Fruit fly (Drosophila melanogaster) Kc167 (cell line): ENCODE results near the gene twy.

Experiments
- insv ChIP-seq: fragments of >200 bp; optimal IDR thresholded peaks from 3 replicates; lab custom pipeline; 2018; ENCODE audit warnings: missing external identifiers
- psq ChIP-seq: fragments of >200 bp; optimal IDR thresholded peaks from 2 replicates; lab custom pipeline; 2017; ENCODE audit warnings: missing external identifiers
- ttk ChIP-seq: sonication (Bioruptor generic); optimal IDR thresholded peaks from 2 replicates; lab custom pipeline; 2017; ENCODE audit warnings: missing external identifiers

DNA sequence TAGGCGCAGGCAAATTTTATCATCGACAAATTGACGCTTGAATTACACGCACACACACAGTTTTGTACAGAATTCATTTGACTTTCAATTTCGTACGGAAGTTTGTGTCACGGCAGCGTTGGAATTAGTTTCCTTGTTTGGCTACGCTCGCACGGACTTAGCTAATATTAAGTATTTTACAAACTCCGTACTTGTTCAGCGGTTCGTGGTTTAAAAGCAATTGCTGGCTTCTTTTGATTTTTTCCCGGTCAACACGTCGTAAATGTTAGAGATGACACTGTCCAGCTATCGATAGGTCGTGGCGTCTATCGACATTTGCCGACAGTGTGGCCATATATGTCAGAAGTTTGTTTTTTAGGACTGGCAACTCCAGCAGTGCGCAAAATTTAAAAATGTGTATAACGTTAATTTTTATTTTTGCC is 40.2 kb upstream of the twy start, which contains the start of gene CycA:
- no peak for TF ChIP-seq psq (lab: Kevin White, UChicago)
- TF ChIP-seq insv: no peak
- no peak for TF ChIP-seq ttk (lab: Kevin White, UChicago)
